Comparison of ENCODE assay signal across 5 fruit fly cellular contexts in the genomic region with DNA sequence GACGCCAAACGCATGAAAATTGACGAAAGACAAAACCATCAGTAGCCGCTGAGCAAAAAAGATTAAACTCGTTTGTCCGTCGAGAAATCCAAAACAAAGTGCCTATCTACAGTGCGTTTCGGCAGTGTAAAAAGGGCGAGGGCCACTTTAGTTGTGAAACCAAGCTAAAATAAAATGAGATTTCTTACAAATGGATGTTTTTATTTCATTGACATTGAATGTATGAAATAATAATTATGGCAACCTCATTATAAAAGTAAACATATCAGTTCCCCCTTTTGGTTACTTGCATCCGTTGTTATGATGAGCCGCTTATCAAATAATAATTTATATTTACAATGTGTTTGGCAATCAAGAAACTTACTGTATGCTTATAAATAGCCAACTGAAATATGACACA.
TF ChIP-seq lines count a peak whose summit lies in the region.

No protein-coding gene starts in this region.

- TF ChIP-seq CTCF in whole organism, embryonic (GFP tag; optimal IDR thresholded peaks at IDR 0.05; lab: Kevin White, UChicago), result no peak

TF ChIP-seq in whole organism, adult, 20 proteins besides CTCF, POLR2A, EP300 and RAD21:
- TF ChIP-seq CG1620 (GFP tag; optimal IDR thresholded peaks at IDR 0.05; lab: Kevin White, UChicago), result no peak
- TF ChIP-seq CG33017 (tag; optimal IDR thresholded peaks at IDR 0.05; lab: Kevin White, UChicago), result no peak
- no peak for TF ChIP-seq CG5204 (GFP tag; optimal IDR thresholded peaks at IDR 0.05; lab: Kevin White, UChicago)
- peak; percentile 24 for TF ChIP-seq bab1 (GFP tag; optimal IDR thresholded peaks at IDR 0.05; lab: Kevin White, UChicago)
- TF ChIP-seq CG7045 (GFP tag; optimal IDR thresholded peaks at IDR 0.05; lab: Kevin White, UChicago), result no peak
- TF ChIP-seq CG14711 (tag; optimal IDR thresholded peaks at IDR 0.05; lab: Kevin White, UChicago), result no peak
TF ChIP-seq in whole organism, adult: peak in this region for 1.

TF ChIP-seq in whole organism, embryonic, 481 proteins besides CTCF, POLR2A, EP300 and RAD21 (continues in another document):
- TF ChIP-seq Vsx1 (GFP tag; optimal IDR thresholded peaks at IDR 0.05; lab: Kevin White, UChicago), result no peak
- no peak for TF ChIP-seq CG31365 (tag; optimal IDR thresholded peaks at IDR 0.05; lab: Kevin White, UChicago)
- peak; percentile 29; the same call in 1 of the 2 replicates for TF ChIP-seq Drgx (GFP tag; IDR thresholded peaks at IDR 0.05; lab: Robert Waterston, UW)
- TF ChIP-seq Rfx (GFP tag; IDR thresholded peaks at IDR 0.05; lab: Robert Waterston, UW), result peak; percentile 36; the same call in 1 of the 2 replicates
- TF ChIP-seq sug (tag; optimal IDR thresholded peaks at IDR 0.05; lab: Kevin White, UChicago), result no peak
- TF ChIP-seq CG2120 (GFP tag; optimal IDR thresholded peaks at IDR 0.05; lab: Kevin White, UChicago), result peak; percentile 41
- peak; percentile 31; the same call in 1 of the 2 replicates for TF ChIP-seq CG32532 (GFP tag; IDR thresholded peaks at IDR 0.05; lab: Robert Waterston, UW)
- peak; percentile 23 for TF ChIP-seq lab (GFP tag; optimal IDR thresholded peaks at IDR 0.05; lab: Kevin White, UChicago)
- no peak for TF ChIP-seq cwo (GFP tag; optimal IDR thresholded peaks at IDR 0.05; lab: Kevin White, UChicago)
- TF ChIP-seq row (GFP tag; IDR thresholded peaks at IDR 0.05; lab: Robert Waterston, UW), result peak; percentile 36; the same call in 1 of the 3 replicates
- TF ChIP-seq Hey (tag; optimal IDR thresholded peaks at IDR 0.05; lab: Kevin White, UChicago), result no peak
- peak; percentile 37 for TF ChIP-seq CG2678 (tag; optimal IDR thresholded peaks at IDR 0.05; lab: Kevin White, UChicago)
- no peak for TF ChIP-seq pan (optimal IDR thresholded peaks at IDR 0.05; lab: Kevin White, UChicago)
- peak in 1 of 2 experiments; percentile 14 for TF ChIP-seq pan (GFP tag; optimal IDR thresholded peaks at IDR 0.05 in 1 of 2, IDR thresholded peaks at IDR 0.05 in 1 of 2)
- TF ChIP-seq Meics (GFP tag; optimal IDR thresholded peaks at IDR 0.05; lab: Kevin White, UChicago), result peak; percentile 35
- TF ChIP-seq gem (tag; optimal IDR thresholded peaks at IDR 0.05; lab: Kevin White, UChicago), result peak; percentile 22
- TF ChIP-seq CG11504 (tag; optimal IDR thresholded peaks at IDR 0.05; lab: Kevin White, UChicago), result peak; percentile 7
- peak; percentile 17 for TF ChIP-seq lilli (GFP tag; optimal IDR thresholded peaks at IDR 0.05; lab: Kevin White, UChicago)
- no peak for TF ChIP-seq CG12219 (GFP tag; optimal IDR thresholded peaks at IDR 0.05; lab: Kevin White, UChicago)

TF ChIP-seq in whole organism, prepupa, 60 proteins besides CTCF, POLR2A, EP300 and RAD21 (continues in another document):
- TF ChIP-seq CG11294 (GFP tag; IDR thresholded peaks at IDR 0.05; lab: Robert Waterston, UW), result no peak
- TF ChIP-seq CG11902 (GFP tag; optimal IDR thresholded peaks at IDR 0.05; lab: Kevin White, UChicago), result no peak
- peak; percentile 4 for TF ChIP-seq CG3919 (GFP tag; optimal IDR thresholded peaks at IDR 0.05; lab: Kevin White, UChicago)
- TF ChIP-seq CG6163 (GFP tag; IDR thresholded peaks at IDR 0.05; lab: Robert Waterston, UW), result no peak
- TF ChIP-seq Eip75B (GFP tag; optimal IDR thresholded peaks at IDR 0.05; lab: Kevin White, UChicago), result peak; percentile 29
- TF ChIP-seq CG9139 (GFP tag; optimal IDR thresholded peaks at IDR 0.05; lab: Kevin White, UChicago), result no peak
- no peak for TF ChIP-seq CG8632 (GFP tag; optimal IDR thresholded peaks at IDR 0.05; lab: Kevin White, UChicago)
- peak; percentile 2 for TF ChIP-seq CG6276 (GFP tag; optimal IDR thresholded peaks at IDR 0.05; lab: Kevin White, UChicago)
- no peak for TF ChIP-seq Sox15 (GFP tag; optimal IDR thresholded peaks at IDR 0.05; lab: Kevin White, UChicago)
- TF ChIP-seq CG6854 (GFP tag; optimal IDR thresholded peaks at IDR 0.05; lab: Kevin White, UChicago), result no peak
- TF ChIP-seq CG4318 (GFP tag; optimal IDR thresholded peaks at IDR 0.05; lab: Kevin White, UChicago), result no peak
- TF ChIP-seq CG32006 (GFP tag; optimal IDR thresholded peaks at IDR 0.05; lab: Kevin White, UChicago), result peak; percentile 53
- TF ChIP-seq Sox102F (GFP tag; optimal IDR thresholded peaks at IDR 0.05; lab: Kevin White, UChicago), result peak; percentile 33
- TF ChIP-seq CG6808 (GFP tag; optimal IDR thresholded peaks at IDR 0.05; lab: Kevin White, UChicago), result no peak
- TF ChIP-seq CG7368 (GFP tag; optimal IDR thresholded peaks at IDR 0.05; lab: Kevin White, UChicago), result no peak
- peak; percentile 7 for TF ChIP-seq esn (GFP tag; optimal IDR thresholded peaks at IDR 0.05; lab: Kevin White, UChicago)
- TF ChIP-seq dsx (GFP tag; optimal IDR thresholded peaks at IDR 0.05; lab: Kevin White, UChicago; ENCODE audit: poor library complexity, severe bottlenecking), result no peak
- TF ChIP-seq CG16779 (tag; optimal IDR thresholded peaks at IDR 0.05; lab: Kevin White, UChicago), result no peak
- peak; percentile 12 for TF ChIP-seq Hr39 (GFP tag; optimal IDR thresholded peaks at IDR 0.05; lab: Kevin White, UChicago)
- peak; percentile 54 for TF ChIP-seq CG15336 (GFP tag; IDR thresholded peaks at IDR 0.05; lab: Robert Waterston, UW)
- no peak for TF ChIP-seq achi (GFP tag; optimal IDR thresholded peaks at IDR 0.05; lab: Kevin White, UChicago)

TF ChIP-seq in whole organism, pupa, 21 proteins besides CTCF, POLR2A, EP300 and RAD21:
- peak; percentile 0 for TF ChIP-seq CG8159 (tag; optimal IDR thresholded peaks at IDR 0.05; lab: Kevin White, UChicago)
- TF ChIP-seq Pif1A (GFP tag; optimal IDR thresholded peaks at IDR 0.05; lab: Kevin White, UChicago), result no peak
- no peak for TF ChIP-seq CG10348 (GFP tag; IDR thresholded peaks at IDR 0.05; lab: Robert Waterston, UW)
- 0 out of 3 replicates have a peak, but pooled peaks have one; percentile 25 for TF ChIP-seq CG4496 (GFP tag; IDR thresholded peaks at IDR 0.05; lab: Robert Waterston, UW)
- peak; percentile 13; the same call in 1 of the 2 replicates for TF ChIP-seq CG32121 (GFP tag; IDR thresholded peaks at IDR 0.05; lab: Robert Waterston, UW)
- peak; percentile 6 for TF ChIP-seq CG14655 (GFP tag; optimal IDR thresholded peaks at IDR 0.05; lab: Kevin White, UChicago)

TF ChIP-seq in whole organism, wandering third instar larva, 38 proteins besides CTCF, POLR2A, EP300 and RAD21:
- TF ChIP-seq OdsH (GFP tag; optimal IDR thresholded peaks at IDR 0.05; lab: Kevin White, UChicago) (peak; percentile 4), Dfd (GFP tag; optimal IDR thresholded peaks at IDR 0.05; lab: Kevin White, UChicago) (no peak)
